Worm (Caenorhabditis elegans): ENCODE results near the gene Y80D4G.2.

Gene Y80D4G.2

DNA sequence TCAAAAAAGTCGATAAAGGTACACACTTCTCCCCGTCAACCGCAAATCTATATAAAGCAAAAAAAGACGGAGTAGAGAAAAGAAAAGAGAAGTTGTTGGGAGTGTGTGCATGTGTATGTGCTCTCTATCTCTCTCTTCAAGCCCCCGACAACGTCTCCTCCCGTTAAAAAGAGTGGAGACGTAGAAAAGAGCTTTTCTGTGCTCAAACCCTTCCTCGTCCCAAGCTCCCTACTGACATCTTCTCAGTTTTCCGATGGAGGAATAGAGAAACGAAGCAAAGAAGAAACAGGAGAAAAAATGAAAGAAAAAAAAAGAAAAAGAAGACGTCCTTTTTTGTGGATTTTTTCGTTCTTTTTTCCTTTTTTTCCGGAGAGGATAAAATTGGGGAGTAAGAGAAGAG, 13.8 kb downstream of the Y80D4G.2 start:
- TF ChIP-seq K12H6.12 (tag; optimal IDR thresholded peaks at IDR 0.05) (peak; percentile 6), lin-35 (GFP tag; optimal IDR thresholded peaks at IDR 0.05) (peak in 1 of 3 experiments; percentile 12), xnd-1 (tag; optimal IDR thresholded peaks at IDR 0.05) (no peak), cebp-1 (GFP tag; IDR thresholded peaks at IDR 0.05) (no peak), cebp-1 (tag; optimal IDR thresholded peaks at IDR 0.05) (peak; percentile 11)

DNA sequence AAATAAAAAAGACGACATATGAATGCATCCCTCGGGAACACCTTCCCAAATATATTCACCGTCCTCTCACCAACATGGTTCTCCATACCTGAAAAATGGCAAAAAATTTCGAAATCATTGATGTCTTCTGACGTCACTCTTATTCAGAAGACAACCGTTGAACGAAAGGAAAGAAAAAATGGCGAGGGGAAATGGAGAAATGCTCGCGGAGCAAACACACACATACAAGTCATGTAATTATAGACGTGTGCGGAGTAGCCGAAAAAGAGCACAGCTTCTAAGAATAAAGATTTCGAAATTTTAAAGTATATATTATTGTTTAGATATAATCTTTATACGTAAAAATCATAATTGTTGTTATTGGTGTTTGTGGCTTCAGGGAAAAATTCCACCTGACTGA, 15.1 kb downstream of the Y80D4G.2 start, which contains the start of gene mfsd-6:
mfsd-6 (minus strand) TSS at position 88 of the 400 bp plus-strand sequence.
- TF ChIP-seq nhr-80 (tag; optimal IDR thresholded peaks at IDR 0.05) (no peak), Y53G8AR.9 (GFP tag; conservative IDR thresholded peaks at IDR 0.05) (no peak), cebp-1 (GFP tag; IDR thresholded peaks at IDR 0.05) (no peak), cebp-1 (tag; optimal IDR thresholded peaks at IDR 0.05) (peak; percentile 55)

DNA sequence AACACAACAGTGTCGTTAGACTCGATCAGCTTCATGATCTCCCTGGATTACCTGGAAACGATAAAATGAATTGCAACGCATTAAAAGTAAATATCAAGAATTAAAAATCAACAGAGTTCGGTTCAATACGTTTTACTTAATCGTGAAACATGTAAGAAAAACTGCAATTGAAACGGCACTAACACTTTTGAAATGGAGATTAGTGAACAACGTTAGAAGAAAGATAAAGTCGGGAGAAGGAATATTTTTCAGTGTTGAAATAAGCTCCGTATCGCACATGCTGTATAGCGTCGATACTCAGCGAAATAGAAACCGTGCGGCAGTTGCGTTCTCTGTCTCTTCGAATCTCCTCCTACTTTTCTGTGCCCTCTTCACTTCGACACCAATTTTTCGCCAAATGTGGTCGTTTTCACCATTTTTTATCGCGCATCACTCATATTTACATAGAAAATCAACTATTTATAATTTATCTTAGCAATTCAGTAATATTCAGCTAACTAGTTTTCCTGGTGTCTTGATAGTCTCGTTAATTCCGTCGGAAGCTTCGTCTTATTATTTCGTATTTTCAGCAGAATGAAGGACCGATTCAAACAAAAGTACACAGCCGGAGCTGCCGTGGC, 21.5 kb downstream of the Y80D4G.2 start, which contains the start of the genes rpl-9 and lpd-7:
rpl-9 (minus strand) TSS at position 51 of the 620 bp plus-strand sequence.
lpd-7 (plus strand) TSS at position 570 of the 620 bp plus-strand sequence.
- TF ChIP-seq bed-2 (GFP tag; IDR thresholded peaks at IDR 0.05) (no peak), F10E7.11 (tag; optimal IDR thresholded peaks at IDR 0.05) (no peak), ekl-4 (GFP tag; IDR thresholded peaks at IDR 0.05) (no peak), F55B11.4 (tag; optimal IDR thresholded peaks at IDR 0.05; ENCODE audit: borderline replicate concordance, insufficient read depth) (no peak), T26A5.8 (tag; optimal IDR thresholded peaks at IDR 0.05) (no peak), dpl-1 (GFP tag; optimal IDR thresholded peaks at IDR 0.05) (peak; percentile 41), nfyb-1 (GFP tag; IDR thresholded peaks at IDR 0.05) (no peak), nhr-179 (tag; optimal IDR thresholded peaks at IDR 0.05) (no peak), atf-7 (tag; optimal IDR thresholded peaks at IDR 0.05) (no peak), dpff-1 (tag; optimal IDR thresholded peaks at IDR 0.05) (no peak), F57A8.1 (GFP tag; optimal IDR thresholded peaks at IDR 0.05) (no peak), hmg-1.2 (GFP tag; IDR thresholded peaks at IDR 0.05) (peak; percentile 82; the same call in 1 of the 2 replicates), tlf-1 (GFP tag; optimal IDR thresholded peaks at IDR 0.05) (no peak), snpc-1.3 (tag; optimal IDR thresholded peaks at IDR 0.05; ENCODE audit: insufficient read depth) (peak; percentile 4), madf-8 (GFP tag; conservative IDR thresholded peaks at IDR 0.05) (no peak), madf-10 (tag; optimal IDR thresholded peaks at IDR 0.05) (peak; percentile 1), ZK185.1 (tag; optimal IDR thresholded peaks at IDR 0.05; ENCODE audit: poor library complexity, severe bottlenecking) (no peak), snpc-1.1 (tag; optimal IDR thresholded peaks at IDR 0.05; ENCODE audit: insufficient read depth) (no peak), mxl-1 (tag; optimal IDR thresholded peaks at IDR 0.05) (no peak), xnd-1 (tag; optimal IDR thresholded peaks at IDR 0.05) (no peak), pha-4 (tag; optimal IDR thresholded peaks at IDR 0.05) (no peak), lin-40 (tag; optimal IDR thresholded peaks at IDR 0.05) (peak; percentile 40), mel-28 (tag; optimal IDR thresholded peaks at IDR 0.05; ENCODE audit: borderline replicate concordance) (no peak), lsl-1 (GFP tag; optimal IDR thresholded peaks at IDR 0.05) (peak; percentile 42), C17E4.6 (GFP tag; IDR thresholded peaks at IDR 0.05) (no peak), ztf-3 (GFP tag; optimal IDR thresholded peaks at IDR 0.05) (no peak), ztf-18 (tag; optimal IDR thresholded peaks at IDR 0.05) (peak; percentile 30), fkh-3 (tag; optimal IDR thresholded peaks at IDR 0.05) (no peak), die-1 (tag; optimal IDR thresholded peaks at IDR 0.05) (no peak), ztf-28 (GFP tag; IDR thresholded peaks at IDR 0.05) (peak; percentile 55; the same call in 1 of the 2 replicates), C06A6.2 (GFP tag; conservative IDR thresholded peaks at IDR 0.05) (no peak), K11D2.4 (GFP tag; IDR thresholded peaks at IDR 0.05) (no peak), ztf-25 (GFP tag; IDR thresholded peaks at IDR 0.05) (no peak), ccch-3 (GFP tag; optimal IDR thresholded peaks at IDR 0.05) (no peak), attf-3 (GFP tag; conservative IDR thresholded peaks at IDR 0.05) (peak; percentile 65; the same call in 1 of the 2 replicates), somi-1 (GFP tag; optimal IDR thresholded peaks at IDR 0.05) (no peak), cebp-1 (GFP tag; IDR thresholded peaks at IDR 0.05) (no peak), cebp-1 (tag; optimal IDR thresholded peaks at IDR 0.05) (peak; percentile 72), lsy-27 (tag; optimal IDR thresholded peaks at IDR 0.05; ENCODE audit: borderline replicate concordance, insufficient read depth) (no peak)
